Worm (Caenorhabditis elegans) whole organism, L4 larva: ENCODE data around the gene gpx-6.
A peak's percentile ranks its signal among the peaks of the same experiment; 100 is the strongest.

Experiments used
- D1046.2 ChIP-seq: fragments of 200-800 bp; sonication (Bioruptor generic); IDR thresholded peaks from 2 replicates; pipeline ENCODE4 v1.3.6; 2022; ENCODE audit warnings: missing genetic modification characterization, missing compliant biosample characterization
- T20F7.1 ChIP-seq: fragments of 200-800 bp; sonication (Bioruptor generic); optimal IDR thresholded peaks from 2 replicates; lab custom pipeline; 2018; ENCODE audit warnings: mild to moderate bottlenecking, missing genetic modification characterization, missing compliant biosample characterization
- T26A8.4 ChIP-seq: fragments of 200-800 bp; sonication (Bioruptor generic); IDR thresholded peaks from 2 replicates; pipeline ENCODE4 v1.3.6; 2022; ENCODE audit warnings: missing genetic modification characterization, missing compliant biosample characterization
- Y48G9A.11 ChIP-seq: fragments of 200-800 bp; sonication (Bioruptor generic); IDR thresholded peaks from 2 replicates; pipeline ENCODE4 v1.3.6; 2022; ENCODE audit warnings: missing genetic modification reagents, missing genetic modification characterization, missing compliant biosample characterization
- Y75B8A.6 ChIP-seq: fragments of 200-800 bp; sonication (Bioruptor generic); IDR thresholded peaks from 2 replicates; pipeline ENCODE4 v1.3.6; 2022; ENCODE audit warnings: missing genetic modification reagents, missing genetic modification characterization, missing compliant biosample characterization
- ZK337.2 ChIP-seq: fragments of 200-800 bp; sonication (Bioruptor generic); IDR thresholded peaks from 2 replicates; pipeline ENCODE4 v1.3.6; 2022; ENCODE audit warnings: missing genetic modification reagents, missing genetic modification characterization, missing compliant biosample characterization
- ZK546.5 ChIP-seq, 2 experiments: sonication (generic microtip); optimal IDR thresholded peaks; 2 replicates each; lab custom pipeline; 2017; ENCODE audit warnings: missing biosample characterization in 2 of 2, missing genetic modification characterization in 2 of 2
- ama-1 ChIP-seq: fragments of 150-350 bp; optimal IDR thresholded peaks from 2 replicates; lab custom pipeline; 2014; ENCODE audit warnings: inconsistent platforms, mixed read lengths
- arid-1 ChIP-seq: fragments of 200-800 bp; sonication (Bioruptor generic); conservative IDR thresholded peaks from 2 replicates; pipeline ENCODE4 v1.3.6; 2022; ENCODE audit warnings: missing genetic modification reagents, missing genetic modification characterization, missing compliant biosample characterization
- attf-4 ChIP-seq: sonication (generic microtip); optimal IDR thresholded peaks from 3 replicates; lab custom pipeline; 2017; ENCODE audit warnings: missing biosample characterization, missing genetic modification characterization
- ceh-20 ChIP-seq: fragments of 200-800 bp; sonication (Bioruptor generic); IDR thresholded peaks from 2 replicates; pipeline ENCODE4 v1.3.6; 2022; ENCODE audit warnings: missing genetic modification reagents, missing genetic modification characterization, missing compliant biosample characterization
- ceh-32 ChIP-seq: sonication (generic microtip); optimal IDR thresholded peaks from 2 replicates; lab custom pipeline; 2016; ENCODE audit warnings: mild to moderate bottlenecking, missing genetic modification characterization, missing compliant biosample characterization; ENCODE audit not compliant: poor library complexity
- ceh-44 ChIP-seq: fragments of 200-800 bp; sonication (Bioruptor generic); IDR thresholded peaks from 2 replicates; pipeline ENCODE4 v1.3.6; 2022; ENCODE audit warnings: missing genetic modification reagents, missing genetic modification characterization, missing compliant biosample characterization
- ctbp-1 ChIP-seq: fragments of 200-800 bp; sonication (Bioruptor generic); IDR thresholded peaks from 2 replicates; pipeline ENCODE4 v1.3.6; 2022; ENCODE audit warnings: missing genetic modification reagents, missing genetic modification characterization, missing compliant biosample characterization
- daf-16 ChIP-seq, 3 experiments: sonication (generic microtip); optimal IDR thresholded peaks; 2 replicates each; lab custom pipeline; 2016 to 2017; ENCODE audit warnings: missing genetic modification characterization in 3 of 3, missing genetic modification reagents in 3 of 3, mild to moderate bottlenecking in 2 of 3, missing compliant biosample characterization in 2 of 3, missing biosample characterization in 1 of 3, moderate library complexity in 1 of 3
- daf-8 ChIP-seq: fragments of 200-800 bp; sonication (Bioruptor generic); IDR thresholded peaks from 2 replicates; pipeline ENCODE4 v1.3.6; 2022; ENCODE audit warnings: missing genetic modification characterization, missing compliant biosample characterization
- dmd-8 ChIP-seq: fragments of 200-800 bp; sonication (Bioruptor generic); IDR thresholded peaks from 2 replicates; pipeline ENCODE4 v1.3.6; 2022; ENCODE audit warnings: missing genetic modification characterization, missing compliant biosample characterization
- dve-1 ChIP-seq: sonication (generic microtip); optimal IDR thresholded peaks from 2 replicates; lab custom pipeline; 2017; ENCODE audit warnings: antibody characterized with exemption, mild to moderate bottlenecking, missing genetic modification characterization, missing compliant biosample characterization; ENCODE audit not compliant: insufficient read depth
- egl-27 ChIP-seq: sonication (generic microtip); optimal IDR thresholded peaks from 3 replicates; lab custom pipeline; 2017; ENCODE audit warnings: missing biosample characterization, missing genetic modification reagents, missing genetic modification characterization
- egl-43 ChIP-seq: fragments of 200-800 bp; sonication (Bioruptor generic); IDR thresholded peaks from 2 replicates; pipeline ENCODE4 v1.3.6; 2022; ENCODE audit warnings: missing genetic modification reagents, missing genetic modification characterization, missing compliant biosample characterization
- fos-1 ChIP-seq: fragments of 150-350 bp; optimal IDR thresholded peaks from 2 replicates; lab custom pipeline; 2014; ENCODE audit warnings: missing biosample characterization, missing genetic modification characterization
- hlh-11 ChIP-seq: fragments of 200-800 bp; sonication (Bioruptor generic); optimal IDR thresholded peaks from 2 replicates; lab custom pipeline; 2018; ENCODE audit warnings: mild to moderate bottlenecking, missing genetic modification characterization, missing compliant biosample characterization
- hlh-30 ChIP-seq: sonication (generic microtip); optimal IDR thresholded peaks from 2 replicates; lab custom pipeline; 2017; ENCODE audit warnings: antibody characterized with exemption, mild to moderate bottlenecking, missing genetic modification characterization, missing compliant biosample characterization; ENCODE audit not compliant: insufficient read depth
- hmg-1.1 ChIP-seq: fragments of 200-800 bp; sonication (Bioruptor generic); IDR thresholded peaks from 2 replicates; pipeline ENCODE4 v1.3.6; 2022; ENCODE audit warnings: missing genetic modification reagents, missing genetic modification characterization, missing compliant biosample characterization
- lin-39 ChIP-seq: fragments of 150-350 bp; optimal IDR thresholded peaks from 2 replicates; lab custom pipeline; 2014; ENCODE audit warnings: missing biosample characterization, missing genetic modification reagents, missing genetic modification characterization
- lsy-2 ChIP-seq, 2 experiments: fragments of 150-350 bp in 1 of 2; sonication (generic microtip) in 1 of 2; optimal IDR thresholded peaks; 2 replicates each; lab custom pipeline; 2014 to 2017; ENCODE audit warnings: missing biosample characterization in 2 of 2, missing genetic modification characterization in 2 of 2
- mdt-29 ChIP-seq: fragments of 200-800 bp; sonication (Bioruptor generic); IDR thresholded peaks from 2 replicates; pipeline ENCODE4 v1.3.6; 2022; ENCODE audit warnings: missing genetic modification reagents, missing genetic modification characterization, missing compliant biosample characterization
- mep-1 ChIP-seq: fragments of 150-350 bp; sonication (generic microtip); optimal IDR thresholded peaks from 3 replicates; lab custom pipeline; 2014; ENCODE audit warnings: missing biosample characterization, missing genetic modification characterization
- mes-2 ChIP-seq: sonication (generic microtip); optimal IDR thresholded peaks from 2 replicates; lab custom pipeline; 2016; ENCODE audit warnings: missing genotype, mild to moderate bottlenecking, missing genetic modification characterization, missing compliant biosample characterization; ENCODE audit not compliant: poor library complexity, severe bottlenecking
- mxl-2 ChIP-seq: fragments of 200-800 bp; sonication (Bioruptor generic); conservative IDR thresholded peaks from 2 replicates; pipeline ENCODE4 v1.3.6; 2022; ENCODE audit warnings: missing genetic modification reagents, missing genetic modification characterization, missing compliant biosample characterization
- nhr-111 ChIP-seq: fragments of 200-800 bp; sonication (Bioruptor generic); optimal IDR thresholded peaks from 2 replicates; lab custom pipeline; 2018; ENCODE audit warnings: mild to moderate bottlenecking, missing genetic modification characterization, missing compliant biosample characterization
- nhr-28 ChIP-seq: fragments of 150-350 bp; optimal IDR thresholded peaks from 2 replicates; lab custom pipeline; 2014; ENCODE audit warnings: missing biosample characterization, missing genetic modification characterization
- nhr-77 ChIP-seq: fragments of 150-350 bp; optimal IDR thresholded peaks from 2 replicates; lab custom pipeline; 2014; ENCODE audit warnings: missing biosample characterization, missing genetic modification characterization
- pha-4 ChIP-seq, 2 experiments: fragments of 150-350 bp in 1 of 2; fragments of 200-800 bp in 1 of 2; sonication (Bioruptor generic) in 1 of 2; IDR thresholded peaks in 1 of 2; optimal IDR thresholded peaks in 1 of 2; 2 replicates each; pipeline versions ENCODE4 v1.3.6 to Lab custom; 2014 to 2022; ENCODE audit warnings: missing genetic modification characterization in 2 of 2, missing genetic modification reagents in 2 of 2, missing biosample characterization in 1 of 2, missing compliant biosample characterization in 1 of 2
- php-3 ChIP-seq: fragments of 200-800 bp; sonication (Bioruptor generic); IDR thresholded peaks from 2 replicates; pipeline ENCODE4 v1.3.6; 2022; ENCODE audit warnings: missing genetic modification reagents, missing genetic modification characterization, missing compliant biosample characterization
- saeg-2 ChIP-seq: fragments of 200-800 bp; sonication (Bioruptor generic); IDR thresholded peaks from 2 replicates; pipeline ENCODE4 v1.3.6; 2022; ENCODE audit warnings: missing genetic modification reagents, missing genetic modification characterization, missing compliant biosample characterization
- spr-1 ChIP-seq: sonication (generic microtip); optimal IDR thresholded peaks from 2 replicates; lab custom pipeline; 2016; ENCODE audit warnings: mild to moderate bottlenecking, missing genetic modification characterization, missing compliant biosample characterization
- spr-3 ChIP-seq: fragments of 200-800 bp; sonication (Bioruptor generic); optimal IDR thresholded peaks from 2 replicates; lab custom pipeline; 2018; ENCODE audit warnings: mild to moderate bottlenecking, missing genetic modification characterization, missing compliant biosample characterization
- unc-130 ChIP-seq: sonication (generic microtip); optimal IDR thresholded peaks from 2 replicates; lab custom pipeline; 2016; ENCODE audit warnings: missing genetic modification reagents, missing genetic modification characterization, missing compliant biosample characterization
- unc-39 ChIP-seq: sonication (generic microtip); optimal IDR thresholded peaks from 2 replicates; lab custom pipeline; 2017; ENCODE audit warnings: missing biosample characterization, missing genetic modification characterization
- unc-62 ChIP-seq, 3 experiments: fragments of 150-350 bp in 1 of 3; sonication (generic microtip); optimal IDR thresholded peaks in 2 of 3; peaks in 1 of 3; 1 replicate in 1 of 3; 2 replicates in 2 of 3; lab custom pipeline; 2014 to 2017; ENCODE audit warnings: missing biosample characterization in 3 of 3, missing genetic modification characterization in 3 of 3, missing genetic modification reagents in 3 of 3, missing genotype in 1 of 3
- zag-1 ChIP-seq: fragments of 150-350 bp; optimal IDR thresholded peaks from 2 replicates; lab custom pipeline; 2014; ENCODE audit warnings: missing biosample characterization, missing genetic modification characterization
- zip-11 ChIP-seq: fragments of 200-800 bp; sonication (Bioruptor generic); IDR thresholded peaks from 2 replicates; pipeline ENCODE4 v1.3.6; 2022; ENCODE audit warnings: missing genetic modification characterization, missing compliant biosample characterization

gpx-6 gene

DNA sequence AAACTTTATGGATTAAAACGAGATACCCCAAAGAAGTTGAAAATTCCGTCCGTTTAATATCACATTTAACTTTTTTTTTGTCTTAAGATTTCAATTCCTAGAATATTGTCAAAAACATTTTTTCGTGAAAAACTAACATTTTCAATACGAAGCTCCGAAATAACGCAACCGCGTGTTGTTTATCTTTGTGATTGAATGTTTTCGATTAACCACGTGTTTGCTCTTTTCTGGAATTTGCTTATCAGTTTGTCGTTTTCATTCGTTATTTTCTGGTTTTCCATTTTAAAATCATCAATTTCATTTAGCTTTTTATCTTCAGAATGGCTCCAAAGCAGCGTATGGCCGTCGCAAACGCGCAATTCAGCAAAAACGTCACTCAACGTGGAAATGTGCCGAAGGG is 3.4 kb downstream of the gpx-6 start, which contains the start of gene serp-1.2 (continued):
- TF ChIP-seq unc-130 (GFP tag; lab: Kevin White, UChicago) (no peak), nhr-77 (tag; lab: Kevin White, UChicago) (no peak), daf-16 (GFP tag; optimal IDR thresholded peaks at IDR 0.05; lab: Kevin White, UChicago) (no peak), daf-16 (tag; optimal IDR thresholded peaks at IDR 0.05; lab: Kevin White, UChicago) (peak; percentile 94), unc-39 (tag; lab: Kevin White, UChicago) (no peak), dve-1 (tag; lab: Kevin White, UChicago) (peak; percentile 81), spr-3 (GFP tag; lab: Kevin White, UChicago) (no peak), D1046.2 (no peak), pha-4 (GFP tag; IDR thresholded peaks at IDR 0.05; lab: Robert Waterston, UW) (no peak), pha-4 (tag; optimal IDR thresholded peaks at IDR 0.05; lab: Kevin White, UChicago) (no peak), Y48G9A.11 (GFP tag; lab: Robert Waterston, UW) (no peak), mxl-2 (GFP tag; lab: Robert Waterston, UW) (no peak), egl-27 (tag; lab: Kevin White, UChicago) (no peak), unc-62 (GFP tag; optimal IDR thresholded peaks at IDR 0.05 in 1 of 2; lab: Kevin White, UChicago) (peak in 1 of 2 experiments; percentile 94), unc-62 (tag; optimal IDR thresholded peaks at IDR 0.05; lab: Kevin White, UChicago) (no peak), mes-2 (no peak), ama-1 (lab: Kevin White, UChicago) (no peak), ctbp-1 (GFP tag; lab: Robert Waterston, UW) (no peak), mep-1 (tag; lab: Kevin White, UChicago) (no peak), ZK546.5 (tag; optimal IDR thresholded peaks at IDR 0.05; lab: Kevin White, UChicago) (no peak), ZK337.2 (GFP tag; lab: Robert Waterston, UW) (no peak)

DNA sequence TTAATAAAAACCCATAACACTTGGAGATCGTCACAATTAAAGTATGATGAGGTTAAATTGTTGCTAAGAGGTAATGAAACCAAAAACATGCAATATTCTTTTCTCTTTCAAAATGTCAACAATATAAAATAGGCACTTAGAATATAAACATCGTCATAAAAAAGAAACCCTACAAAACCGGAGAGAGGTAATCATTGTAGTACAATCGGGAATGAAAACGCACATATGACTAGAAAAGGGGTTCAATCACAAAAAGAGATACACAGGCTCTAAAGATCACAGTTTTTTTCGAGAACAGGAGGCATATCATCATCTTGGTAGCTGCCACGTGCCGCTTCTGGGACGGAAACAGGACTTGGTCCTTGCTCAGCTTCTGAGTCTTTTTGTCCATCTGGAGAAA is 4.5 kb downstream of the gpx-6 start:
- no peak for TF ChIP-seq zag-1
- TF ChIP-seq pha-4 (GFP tag; IDR thresholded peaks at IDR 0.05; lab: Robert Waterston, UW), result 0 out of 2 replicates have a peak, but pooled peaks have one; percentile 9
- no peak for TF ChIP-seq pha-4 (tag; optimal IDR thresholded peaks at IDR 0.05; lab: Kevin White, UChicago)
- no peak for TF ChIP-seq attf-4
- no peak for TF ChIP-seq spr-1 (tag; lab: Kevin White, UChicago)
- TF ChIP-seq nhr-111 (GFP tag; lab: Kevin White, UChicago), result no peak
- TF ChIP-seq nhr-28 (tag; lab: Kevin White, UChicago), result peak; percentile 33
- TF ChIP-seq T20F7.1, result peak; percentile 18
- TF ChIP-seq saeg-2 (GFP tag; lab: Robert Waterston, UW), result no peak
- peak; percentile 50; the same call in 1 of the 2 replicates for TF ChIP-seq php-3 (GFP tag; lab: Robert Waterston, UW)
- TF ChIP-seq ceh-20 (GFP tag; lab: Robert Waterston, UW), result peak; percentile 40; the same call in 1 of the 2 replicates
- TF ChIP-seq lsy-2 (tag; optimal IDR thresholded peaks at IDR 0.05; lab: Kevin White, UChicago), result peak in 1 of 2 experiments; percentile 7
- peak; percentile 32 for TF ChIP-seq dve-1 (tag; lab: Kevin White, UChicago)
- TF ChIP-seq T26A8.4 (GFP tag; lab: Robert Waterston, UW), result peak; percentile 7; the same call in 1 of the 2 replicates
- no peak for TF ChIP-seq D1046.2
- no peak for TF ChIP-seq daf-16 (GFP tag; optimal IDR thresholded peaks at IDR 0.05; lab: Kevin White, UChicago)
- peak; percentile 55 for TF ChIP-seq daf-16 (tag; optimal IDR thresholded peaks at IDR 0.05; lab: Kevin White, UChicago)

DNA sequence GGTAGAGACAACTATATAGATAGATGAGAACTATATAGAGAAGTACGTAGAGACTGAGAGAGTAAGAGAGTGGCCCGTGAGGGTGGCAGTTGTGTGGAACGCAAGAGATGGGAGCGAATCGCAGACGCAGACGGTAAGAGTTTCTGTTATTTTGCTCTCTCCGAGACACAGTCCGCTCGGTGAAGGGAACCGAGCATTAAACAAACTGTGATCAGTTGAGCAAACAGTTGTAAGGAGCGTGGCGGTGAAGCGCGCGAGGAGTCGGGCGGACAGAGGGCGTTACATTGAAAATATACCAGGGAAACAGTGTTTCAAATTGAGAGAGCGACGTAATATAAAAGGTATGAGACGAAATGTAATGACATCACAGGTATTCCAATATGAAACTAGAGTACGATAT is 7.5 kb downstream of the gpx-6 start:
- no peak for TF ChIP-seq ceh-44 (GFP tag; lab: Robert Waterston, UW)
- no peak for TF ChIP-seq daf-8 (GFP tag; lab: Robert Waterston, UW)
- TF ChIP-seq hlh-30 (tag; lab: Kevin White, UChicago), result peak; percentile 71
- TF ChIP-seq Y48G9A.11 (GFP tag; lab: Robert Waterston, UW), result no peak
- TF ChIP-seq ceh-32 (tag; lab: Kevin White, UChicago), result no peak
- TF ChIP-seq lin-39 (tag; lab: Kevin White, UChicago), result no peak
- no peak for TF ChIP-seq egl-43
- peak; percentile 33 for TF ChIP-seq nhr-77 (tag; lab: Kevin White, UChicago)
- no peak for TF ChIP-seq dmd-8 (GFP tag; lab: Robert Waterston, UW)
- TF ChIP-seq Y75B8A.6 (GFP tag; lab: Robert Waterston, UW), result no peak
- TF ChIP-seq fos-1 (tag; lab: Kevin White, UChicago), result no peak
- no peak for TF ChIP-seq zip-11 (GFP tag; lab: Robert Waterston, UW)
- TF ChIP-seq spr-3 (GFP tag; lab: Kevin White, UChicago), result no peak
- TF ChIP-seq mdt-29 (GFP tag; lab: Robert Waterston, UW), result no peak
- TF ChIP-seq D1046.2, result no peak
- peak; percentile 96 for TF ChIP-seq hlh-11 (tag; lab: Kevin White, UChicago)
- TF ChIP-seq nhr-28 (tag; lab: Kevin White, UChicago), result peak; percentile 72
- TF ChIP-seq T26A8.4 (GFP tag; lab: Robert Waterston, UW), result no peak
- TF ChIP-seq lsy-2 (tag; optimal IDR thresholded peaks at IDR 0.05; lab: Kevin White, UChicago), result peak in 1 of 2 experiments; percentile 34
- TF ChIP-seq spr-1 (tag; lab: Kevin White, UChicago), result peak; percentile 48
- TF ChIP-seq php-3 (GFP tag; lab: Robert Waterston, UW), result peak; percentile 64; the same call in 1 of the 2 replicates
- peak; percentile 44; the same call in 1 of the 2 replicates for TF ChIP-seq arid-1 (GFP tag; lab: Robert Waterston, UW)
- TF ChIP-seq hmg-1.1 (GFP tag; lab: Robert Waterston, UW), result peak; percentile 53
- TF ChIP-seq pha-4 (GFP tag; IDR thresholded peaks at IDR 0.05; lab: Robert Waterston, UW), result 0 out of 2 replicates have a peak, but pooled peaks have one; percentile 13
- TF ChIP-seq pha-4 (tag; optimal IDR thresholded peaks at IDR 0.05; lab: Kevin White, UChicago), result no peak
